Worm (Caenorhabditis elegans): Measurements from ENCODE around the gene W04G3.7.

- TF ChIP-seq fos-1 (tag; optimal IDR thresholded peaks at IDR 0.05): no peak
- no peak for TF ChIP-seq zag-1 (tag; optimal IDR thresholded peaks at IDR 0.05)
- TF ChIP-seq ces-1 (GFP tag; optimal IDR thresholded peaks at IDR 0.05): no peak
- no peak for TF ChIP-seq hpl-2 (GFP tag; optimal IDR thresholded peaks at IDR 0.05)
- TF ChIP-seq fkh-10 (GFP tag; optimal IDR thresholded peaks at IDR 0.05): no peak
- TF ChIP-seq nhr-237 (tag; optimal IDR thresholded peaks at IDR 0.05): no peak
- TF ChIP-seq skn-1 (tag; optimal IDR thresholded peaks at IDR 0.05): no peak
- no peak for TF ChIP-seq zip-4 (GFP tag; optimal IDR thresholded peaks at IDR 0.05)
- TF ChIP-seq snu-23 (GFP tag; optimal IDR thresholded peaks at IDR 0.05): no peak
- TF ChIP-seq dsc-1 (tag; optimal IDR thresholded peaks at IDR 0.05): no peak
- TF ChIP-seq snpc-4 (tag; optimal IDR thresholded peaks at IDR 0.05): no peak
- TF ChIP-seq elt-2 (tag; optimal IDR thresholded peaks at IDR 0.05): no peak
- no peak for TF ChIP-seq tbx-2 (tag; optimal IDR thresholded peaks at IDR 0.05)
Observed at ce11 chrX:11064799-11065198, 20.3 kb downstream of the W04G3.7 start, which contains the start of gene lpr-4.
